Worm (Caenorhabditis elegans) whole organism, L2 larva: Measurements from ENCODE around the gene pros-1.

Experiments used
- C34F6.9 ChIP-seq: fragments of 150-350 bp; optimal IDR thresholded peaks from 2 replicates; lab custom pipeline; 2014; ENCODE audit warnings: missing biosample characterization, missing genetic modification characterization
- F13H6.1 ChIP-seq: sonication (generic microtip); optimal IDR thresholded peaks from 2 replicates; lab custom pipeline; 2016; ENCODE audit warnings: missing genetic modification characterization, missing compliant biosample characterization
- R02D3.7 ChIP-seq: fragments of 150-350 bp; optimal IDR thresholded peaks from 2 replicates; lab custom pipeline; 2014; ENCODE audit warnings: missing biosample characterization, missing genetic modification characterization
- Y55F3AM.14 ChIP-seq: fragments of 200-800 bp; sonication (Bioruptor generic); optimal IDR thresholded peaks from 2 replicates; lab custom pipeline; 2018; ENCODE audit warnings: mild to moderate bottlenecking, missing genetic modification characterization, missing compliant biosample characterization
- ZK546.5 ChIP-seq: sonication (generic microtip); optimal IDR thresholded peaks from 2 replicates; lab custom pipeline; 2017; ENCODE audit warnings: missing biosample characterization, missing genetic modification characterization
- alr-1 ChIP-seq: fragments of 150-350 bp; optimal IDR thresholded peaks from 2 replicates; lab custom pipeline; 2014; ENCODE audit warnings: missing biosample characterization, missing genetic modification characterization
- aly-2 ChIP-seq: fragments of 150-350 bp; optimal IDR thresholded peaks from 2 replicates; lab custom pipeline; 2014; ENCODE audit warnings: missing biosample characterization, missing genetic modification characterization
- ama-1 ChIP-seq: fragments of 150-350 bp; optimal IDR thresholded peaks from 2 replicates; lab custom pipeline; 2018; ENCODE audit warnings: inconsistent platforms
- blmp-1 ChIP-seq: sonication (generic microtip); optimal IDR thresholded peaks from 2 replicates; lab custom pipeline; 2017; ENCODE audit warnings: missing genetic modification characterization, mild to moderate bottlenecking, missing compliant biosample characterization, antibody characterized with exemption, moderate library complexity; ENCODE audit not compliant: insufficient read depth
- ceh-16 ChIP-seq: fragments of 150-350 bp; optimal IDR thresholded peaks from 2 replicates; lab custom pipeline; 2014; ENCODE audit warnings: missing biosample characterization, missing genetic modification characterization
- ceh-82 ChIP-seq: fragments of 150-350 bp; optimal IDR thresholded peaks from 2 replicates; lab custom pipeline; 2014; ENCODE audit warnings: missing biosample characterization, missing genetic modification characterization
- crh-2 ChIP-seq: sonication (generic microtip); optimal IDR thresholded peaks from 2 replicates; lab custom pipeline; 2017; ENCODE audit warnings: missing biosample characterization, missing genetic modification characterization
- dmd-4 ChIP-seq: sonication (generic microtip); optimal IDR thresholded peaks from 2 replicates; lab custom pipeline; 2017; ENCODE audit warnings: missing biosample characterization, missing genetic modification characterization
- egl-27 ChIP-seq: sonication (generic microtip); optimal IDR thresholded peaks from 3 replicates; lab custom pipeline; 2017; ENCODE audit warnings: missing biosample characterization, missing genetic modification reagents, missing genetic modification characterization
- elt-1 ChIP-seq: fragments of 150-350 bp; optimal IDR thresholded peaks from 2 replicates; lab custom pipeline; 2014; ENCODE audit warnings: missing biosample characterization, missing genetic modification characterization
- elt-3 ChIP-seq: sonication (generic microtip); optimal IDR thresholded peaks from 2 replicates; lab custom pipeline; 2017; ENCODE audit warnings: missing biosample characterization, missing genetic modification characterization
- fos-1 ChIP-seq: fragments of 150-350 bp; optimal IDR thresholded peaks from 2 replicates; lab custom pipeline; 2014; ENCODE audit warnings: missing biosample characterization, missing genetic modification characterization
- gmeb-1 ChIP-seq: fragments of 150-350 bp; optimal IDR thresholded peaks from 2 replicates; lab custom pipeline; 2014; ENCODE audit warnings: missing biosample characterization, missing genetic modification characterization
- lin-11 ChIP-seq: fragments of 150-350 bp; sonication (generic microtip); optimal IDR thresholded peaks from 2 replicates; lab custom pipeline; 2014; ENCODE audit warnings: missing biosample characterization, missing genetic modification characterization, inconsistent platforms, mixed read lengths
- lin-13 ChIP-seq: fragments of 150-350 bp; optimal IDR thresholded peaks from 2 replicates; lab custom pipeline; 2014; ENCODE audit warnings: missing biosample characterization, missing genetic modification reagents, missing genetic modification characterization
- lin-39 ChIP-seq: fragments of 150-350 bp; optimal IDR thresholded peaks from 2 replicates; lab custom pipeline; 2014; ENCODE audit warnings: missing biosample characterization, missing genetic modification reagents, missing genetic modification characterization
- lsy-2 ChIP-seq, 2 experiments: fragments of 150-350 bp in 1 of 2; sonication (generic microtip) in 1 of 2; optimal IDR thresholded peaks; 2 replicates each; lab custom pipeline; 2014 to 2017; ENCODE audit warnings: missing biosample characterization in 2 of 2, missing genetic modification characterization in 2 of 2
- mab-5 ChIP-seq: fragments of 150-350 bp; optimal IDR thresholded peaks from 2 replicates; lab custom pipeline; 2014; ENCODE audit warnings: missing biosample characterization, missing genetic modification characterization
- mbf-1 ChIP-seq: sonication (generic microtip); optimal IDR thresholded peaks from 2 replicates; lab custom pipeline; 2017; ENCODE audit warnings: missing biosample characterization, missing genetic modification characterization
- mdl-1 ChIP-seq, 2 experiments: fragments of 150-350 bp in 1 of 2; sonication (generic microtip) in 1 of 2; optimal IDR thresholded peaks; 2 replicates each; lab custom pipeline; 2017; ENCODE audit warnings: missing biosample characterization in 2 of 2, missing genetic modification characterization in 2 of 2
- nhr-10 ChIP-seq: sonication (generic microtip); optimal IDR thresholded peaks from 2 replicates; lab custom pipeline; 2017; ENCODE audit warnings: missing biosample characterization, missing genetic modification characterization
- nhr-11 ChIP-seq: fragments of 150-350 bp; optimal IDR thresholded peaks from 2 replicates; lab custom pipeline; 2014; ENCODE audit warnings: missing biosample characterization, missing genetic modification characterization
- nhr-12 ChIP-seq: fragments of 150-350 bp; optimal IDR thresholded peaks from 2 replicates; lab custom pipeline; 2014; ENCODE audit warnings: missing biosample characterization, missing genetic modification characterization
- nhr-129 ChIP-seq: fragments of 150-350 bp; optimal IDR thresholded peaks from 2 replicates; lab custom pipeline; 2014; ENCODE audit warnings: missing biosample characterization, missing genetic modification characterization
- nhr-21 ChIP-seq: fragments of 150-350 bp; optimal IDR thresholded peaks from 2 replicates; lab custom pipeline; 2014; ENCODE audit warnings: missing biosample characterization, missing genetic modification characterization
- nhr-23 ChIP-seq: fragments of 150-350 bp; optimal IDR thresholded peaks from 2 replicates; lab custom pipeline; 2014; ENCODE audit warnings: missing biosample characterization, missing genetic modification reagents, missing genetic modification characterization
- nhr-237 ChIP-seq: fragments of 150-350 bp; optimal IDR thresholded peaks from 2 replicates; lab custom pipeline; 2014; ENCODE audit warnings: missing biosample characterization, missing genetic modification characterization
- nhr-25 ChIP-seq: fragments of 150-350 bp; sonication (generic microtip); optimal IDR thresholded peaks from 3 replicates; lab custom pipeline; 2014; ENCODE audit warnings: missing biosample characterization, missing genetic modification characterization
- nhr-6 ChIP-seq: fragments of 150-350 bp; optimal IDR thresholded peaks from 2 replicates; lab custom pipeline; 2014; ENCODE audit warnings: missing biosample characterization, missing genetic modification characterization
- nhr-77 ChIP-seq: fragments of 150-350 bp; optimal IDR thresholded peaks from 2 replicates; lab custom pipeline; 2014; ENCODE audit warnings: missing biosample characterization, missing genetic modification characterization
- peb-1 ChIP-seq: fragments of 150-350 bp; optimal IDR thresholded peaks from 2 replicates; lab custom pipeline; 2014; ENCODE audit warnings: missing biosample characterization, missing genetic modification characterization
- sem-4 ChIP-seq: fragments of 150-350 bp; optimal IDR thresholded peaks from 2 replicates; lab custom pipeline; 2014; ENCODE audit warnings: missing biosample characterization, missing genetic modification reagents, missing genetic modification characterization
- skn-1 ChIP-seq: sonication (generic microtip); optimal IDR thresholded peaks from 2 replicates; lab custom pipeline; 2017; ENCODE audit warnings: missing biosample characterization, missing genetic modification characterization
- sma-3 ChIP-seq: sonication (generic microtip); optimal IDR thresholded peaks from 2 replicates; lab custom pipeline; 2016; ENCODE audit warnings: missing genetic modification reagents, missing genetic modification characterization, missing compliant biosample characterization
- sma-9 ChIP-seq, 2 experiments: fragments of 150-350 bp in 1 of 2; sonication (generic microtip) in 1 of 2; optimal IDR thresholded peaks; 2 replicates each; lab custom pipeline; 2014 to 2016; ENCODE audit warnings: missing genetic modification characterization in 2 of 2, mild to moderate bottlenecking in 1 of 2, missing biosample characterization in 1 of 2, missing compliant biosample characterization in 1 of 2, missing genetic modification reagents in 1 of 2, moderate library complexity in 1 of 2
- snpc-4 ChIP-seq: fragments of 150-350 bp; optimal IDR thresholded peaks from 2 replicates; lab custom pipeline; 2014; ENCODE audit warnings: missing biosample characterization, missing genetic modification characterization
- unc-39 ChIP-seq: fragments of 150-350 bp; optimal IDR thresholded peaks from 2 replicates; lab custom pipeline; 2014; ENCODE audit warnings: missing biosample characterization, missing genetic modification characterization
- unc-55 ChIP-seq: fragments of 150-350 bp; sonication (generic microtip); optimal IDR thresholded peaks from 3 replicates; lab custom pipeline; 2014; ENCODE audit warnings: missing biosample characterization, missing genetic modification reagents, missing genetic modification characterization
- unc-62 ChIP-seq: fragments of 150-350 bp; optimal IDR thresholded peaks from 2 replicates; lab custom pipeline; 2014; ENCODE audit warnings: missing biosample characterization, missing genetic modification reagents, missing genetic modification characterization
- zag-1 ChIP-seq: fragments of 150-350 bp; optimal IDR thresholded peaks from 2 replicates; lab custom pipeline; 2014; ENCODE audit warnings: missing biosample characterization, missing genetic modification characterization
- ztf-1 ChIP-seq: fragments of 200-800 bp; sonication (Bioruptor generic); conservative IDR thresholded peaks from 2 replicates; pipeline ENCODE4 v1.3.6; 2022; ENCODE audit warnings: missing genetic modification characterization, missing compliant biosample characterization
- ztf-11 ChIP-seq: sonication (generic microtip); optimal IDR thresholded peaks from 2 replicates; lab custom pipeline; 2017; ENCODE audit warnings: missing biosample characterization, missing genetic modification characterization
- ztf-4 ChIP-seq: fragments of 150-350 bp; optimal IDR thresholded peaks from 2 replicates; lab custom pipeline; 2014; ENCODE audit warnings: missing biosample characterization, missing genetic modification characterization

pros-1 gene

DNA sequence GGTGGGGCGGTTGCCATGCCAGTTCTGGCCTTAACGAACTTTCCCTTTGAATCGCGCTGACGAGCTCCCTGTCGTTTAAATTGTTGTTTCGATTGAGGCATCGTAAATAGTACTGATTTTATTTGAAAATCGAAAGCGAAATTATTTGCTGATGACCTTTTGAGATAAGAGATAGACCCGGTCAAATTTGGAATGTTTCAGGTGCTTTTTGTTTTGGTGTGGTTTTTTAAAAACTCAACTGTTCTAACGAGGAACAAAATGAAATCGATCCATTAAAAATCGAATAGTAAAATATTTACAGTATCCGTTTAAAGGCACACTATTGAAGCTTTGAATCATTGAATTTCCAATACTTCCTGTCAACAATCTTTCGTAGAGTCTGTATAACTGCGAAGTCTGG, 24.3 kb upstream of the pros-1 start, which contains the start of gene K12H4.6:
TSS of gene K12H4.6 (minus strand) at position 101 of the 400 bp plus-strand sequence.
- TF ChIP-seq R02D3.7 (tag; lab: Kevin White, UChicago) (no peak), aly-2 (tag; lab: Kevin White, UChicago) (no peak), ztf-1 (GFP tag; lab: Robert Waterston, UW) (no peak), lin-11 (no peak), gmeb-1 (tag; lab: Kevin White, UChicago) (no peak), ama-1 (lab: Kevin White, UChicago) (no peak), ztf-11 (tag; lab: Kevin White, UChicago) (no peak), alr-1 (tag; lab: Kevin White, UChicago) (no peak), mbf-1 (no peak), ceh-82 (tag; lab: Kevin White, UChicago) (no peak), nhr-237 (tag; lab: Kevin White, UChicago) (no peak), sem-4 (tag; lab: Kevin White, UChicago) (no peak), unc-39 (no peak), ceh-16 (no peak), nhr-11 (tag; lab: Kevin White, UChicago) (no peak)

ce11 chrIII:8043784-8044183, 23.3 kb upstream of the pros-1 start:
- peak; percentile 100 for TF ChIP-seq nhr-129 (tag; lab: Kevin White, UChicago)
- TF ChIP-seq Y55F3AM.14 (GFP tag; lab: Kevin White, UChicago): peak; percentile 95
- TF ChIP-seq F13H6.1 (tag; lab: Kevin White, UChicago): peak; percentile 98
- TF ChIP-seq peb-1 (tag; lab: Kevin White, UChicago): no peak
- peak; percentile 100 for TF ChIP-seq unc-55 (GFP tag; lab: Kevin White, UChicago)
- TF ChIP-seq ceh-16: no peak
- TF ChIP-seq ztf-4 (tag; lab: Kevin White, UChicago): peak; percentile 97
- peak; percentile 65 for TF ChIP-seq blmp-1
- TF ChIP-seq lsy-2 (tag; optimal IDR thresholded peaks at IDR 0.05; lab: Kevin White, UChicago): peak; percentile 92 to 98
- peak; percentile 28 for TF ChIP-seq nhr-12
- TF ChIP-seq fos-1 (tag; lab: Kevin White, UChicago): peak; percentile 99
- TF ChIP-seq nhr-77 (tag; lab: Kevin White, UChicago): peak; percentile 89
- peak; percentile 86 for TF ChIP-seq nhr-11 (tag; lab: Kevin White, UChicago)
- TF ChIP-seq elt-3 (tag; lab: Kevin White, UChicago): no peak
- peak; percentile 71 for TF ChIP-seq nhr-237 (tag; lab: Kevin White, UChicago)
- peak; percentile 68 for TF ChIP-seq unc-39
- TF ChIP-seq dmd-4 (tag; lab: Kevin White, UChicago): no peak
- TF ChIP-seq gmeb-1 (tag; lab: Kevin White, UChicago): peak; percentile 92
- peak; percentile 98 for TF ChIP-seq lin-39 (tag; lab: Kevin White, UChicago)
- peak in 1 of 2 experiments; percentile 90 for TF ChIP-seq mdl-1 (tag; optimal IDR thresholded peaks at IDR 0.05; lab: Kevin White, UChicago)
- TF ChIP-seq nhr-21 (tag; lab: Kevin White, UChicago): peak; percentile 93
- TF ChIP-seq ceh-82 (tag; lab: Kevin White, UChicago): peak; percentile 96
- peak; percentile 99 for TF ChIP-seq crh-2 (tag; lab: Kevin White, UChicago)
- no peak for TF ChIP-seq elt-1
- peak; percentile 99 for TF ChIP-seq nhr-25 (tag; lab: Kevin White, UChicago)
- TF ChIP-seq sma-3 (GFP tag; lab: Kevin White, UChicago): peak; percentile 99
- TF ChIP-seq ztf-11 (tag; lab: Kevin White, UChicago): peak; percentile 66
- TF ChIP-seq C34F6.9 (tag; lab: Kevin White, UChicago): peak; percentile 99
- TF ChIP-seq R02D3.7 (tag; lab: Kevin White, UChicago): peak; percentile 62
- peak; percentile 93 for TF ChIP-seq mab-5
- TF ChIP-seq unc-62 (GFP tag; lab: Kevin White, UChicago): no peak
- peak; percentile 81 for TF ChIP-seq ZK546.5 (tag; lab: Kevin White, UChicago)
- peak; percentile 85 for TF ChIP-seq snpc-4 (tag; lab: Kevin White, UChicago)
- no peak for TF ChIP-seq mbf-1
- TF ChIP-seq nhr-23 (tag; lab: Kevin White, UChicago): no peak
- no peak for TF ChIP-seq alr-1 (tag; lab: Kevin White, UChicago)
- TF ChIP-seq egl-27: peak; percentile 93
- peak; percentile 96 for TF ChIP-seq sem-4 (tag; lab: Kevin White, UChicago)
- TF ChIP-seq nhr-6 (tag; lab: Kevin White, UChicago): peak; percentile 98
- peak; percentile 84 for TF ChIP-seq skn-1 (tag; lab: Kevin White, UChicago)
- TF ChIP-seq lin-11: peak; percentile 95
- TF ChIP-seq zag-1 (tag; lab: Kevin White, UChicago): peak; percentile 99
- peak; percentile 98 for TF ChIP-seq lin-13
- TF ChIP-seq nhr-10 (tag; lab: Kevin White, UChicago): peak; percentile 81
- TF ChIP-seq sma-9 (GFP tag; optimal IDR thresholded peaks at IDR 0.05; lab: Kevin White, UChicago): peak; percentile 95
- no peak for TF ChIP-seq sma-9 (tag; optimal IDR thresholded peaks at IDR 0.05; lab: Kevin White, UChicago)
- TF ChIP-seq ama-1 (lab: Kevin White, UChicago): peak; percentile 65
- no peak for TF ChIP-seq aly-2 (tag; lab: Kevin White, UChicago)
- no peak for TF ChIP-seq ztf-1 (GFP tag; lab: Robert Waterston, UW)
